Fruit fly (Drosophila melanogaster) Kc167 (cell line): ENCODE measurements around the gene CG1979.

Source experiments
- insv ChIP-seq: fragments of >200 bp; optimal IDR thresholded peaks from 3 replicates; lab custom pipeline; 2018; ENCODE audit warnings: missing external identifiers
- psq ChIP-seq: fragments of >200 bp; optimal IDR thresholded peaks from 2 replicates; lab custom pipeline; 2017; ENCODE audit warnings: missing external identifiers
- ttk ChIP-seq: sonication (Bioruptor generic); optimal IDR thresholded peaks from 2 replicates; lab custom pipeline; 2017; ENCODE audit warnings: missing external identifiers

dm6 chr3R:7044016-7044415 is 10.4 kb upstream of the CG1979 start:
- no peak for TF ChIP-seq psq (lab: Kevin White, UChicago)
- TF ChIP-seq insv: no peak
- no peak for TF ChIP-seq ttk (lab: Kevin White, UChicago)
